Worm (Caenorhabditis elegans): ENCODE data around the gene fbxa-163.

DNA sequence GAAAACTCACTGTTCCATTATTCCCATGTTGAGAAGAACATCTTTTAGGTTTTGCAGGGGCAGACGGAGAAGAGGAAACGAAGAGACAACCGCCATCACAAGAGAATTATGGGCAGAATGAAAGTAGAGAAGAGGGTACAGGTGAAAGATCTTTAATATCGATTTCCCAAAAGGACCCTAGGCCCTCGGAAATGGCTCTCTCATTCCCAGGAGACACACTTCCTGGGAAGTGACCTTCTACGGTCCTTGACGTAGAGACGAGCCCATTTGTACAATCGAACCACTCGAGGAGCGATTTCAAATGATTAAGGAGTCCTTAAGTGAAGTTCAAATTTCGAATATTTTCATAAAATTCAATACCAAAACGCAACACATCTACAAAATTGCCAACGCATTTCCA is 39.5 kb downstream of the fbxa-163 start, which contains the start of gene fbxb-46:
- TF ChIP-seq nhr-11 (tag; optimal IDR thresholded peaks at IDR 0.05) = no peak
- no peak for TF ChIP-seq R02D3.7 (tag; optimal IDR thresholded peaks at IDR 0.05)
- no peak for TF ChIP-seq ztf-11 (tag; optimal IDR thresholded peaks at IDR 0.05)
- no peak for TF ChIP-seq nhr-129 (tag; optimal IDR thresholded peaks at IDR 0.05)
